Fruit fly (Drosophila melanogaster): ENCODE results near the gene mah.

DNA sequence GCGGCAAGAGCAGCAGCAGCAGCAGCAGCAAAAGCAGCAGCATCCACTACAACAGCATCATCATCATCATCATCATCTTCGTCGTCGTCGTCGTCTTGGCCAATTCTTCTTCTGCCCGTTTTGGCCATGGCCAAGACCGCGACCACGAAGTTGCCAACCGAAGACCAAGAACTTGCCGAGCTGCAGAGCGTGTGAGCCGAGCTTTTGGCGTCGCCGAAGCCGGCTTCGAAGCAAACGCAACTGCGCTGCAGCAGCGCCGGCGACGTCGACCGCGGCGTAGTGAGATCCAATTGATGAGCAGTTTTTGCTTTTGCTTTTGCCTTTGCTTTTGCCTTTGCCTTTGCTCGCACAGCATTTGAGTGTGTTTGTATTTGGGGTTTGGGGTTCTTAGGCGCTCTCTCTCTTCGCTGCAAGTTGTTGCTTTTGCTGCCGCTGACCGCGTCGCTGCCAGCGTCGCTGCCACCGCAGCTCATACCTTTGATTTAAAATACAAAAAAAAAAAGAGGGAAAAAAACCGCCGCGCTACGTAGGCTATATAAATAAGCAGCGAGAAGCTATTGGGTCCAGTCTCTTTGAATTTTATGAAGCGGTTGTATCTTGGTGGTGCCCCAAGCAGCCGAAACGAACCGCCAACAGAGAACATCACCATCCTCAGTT, 37.7 kb downstream of the mah start:
- TF ChIP-seq Eip75B (GFP tag; optimal IDR thresholded peaks at IDR 0.05) (no peak), dsx (GFP tag; optimal IDR thresholded peaks at IDR 0.05; ENCODE audit: poor library complexity, severe bottlenecking) (no peak), fkh (GFP tag; optimal IDR thresholded peaks at IDR 0.05) (no peak), Ets21C (GFP tag; optimal IDR thresholded peaks at IDR 0.05) (no peak), dac (GFP tag; optimal IDR thresholded peaks at IDR 0.05) (no peak)
